Worm (Caenorhabditis elegans) whole organism, late embryonic: Measurements from ENCODE around the gene kin-33.
"Not testable (repeated sequence)": the region's sequence is repeated elsewhere in the genome, so short reads cannot be mapped to it uniquely, and the experiment has no call there.

Experiments used
- C08G9.2 ChIP-seq: sonication (generic microtip); optimal IDR thresholded peaks from 2 replicates; lab custom pipeline; 2016; ENCODE audit warnings: mild to moderate bottlenecking, missing genetic modification characterization, moderate library complexity, missing compliant biosample characterization
- C38D4.7 ChIP-seq: fragments of 200-800 bp; sonication (Bioruptor generic); optimal IDR thresholded peaks from 2 replicates; lab custom pipeline; 2018; ENCODE audit warnings: mild to moderate bottlenecking, missing genetic modification characterization, moderate library complexity, missing compliant biosample characterization
- K02D7.2 ChIP-seq: sonication (generic microtip); optimal IDR thresholded peaks from 2 replicates; lab custom pipeline; 2017; ENCODE audit warnings: mild to moderate bottlenecking, missing genetic modification characterization, missing compliant biosample characterization
- Y22D7AL.16 ChIP-seq: sonication (generic microtip); optimal IDR thresholded peaks from 2 replicates; lab custom pipeline; 2016; ENCODE audit warnings: missing genetic modification characterization, missing compliant biosample characterization
- ahr-1 ChIP-seq: sonication (generic microtip); optimal IDR thresholded peaks from 2 replicates; lab custom pipeline; 2016; ENCODE audit warnings: missing genetic modification characterization, missing compliant biosample characterization
- ceh-18 ChIP-seq: sonication (generic microtip); optimal IDR thresholded peaks from 2 replicates; lab custom pipeline; 2016; ENCODE audit warnings: missing genetic modification characterization, missing compliant biosample characterization
- ceh-2 ChIP-seq: sonication (generic microtip); optimal IDR thresholded peaks from 2 replicates; lab custom pipeline; 2016; ENCODE audit warnings: missing genotype, missing genetic modification characterization, missing compliant biosample characterization
- ceh-24 ChIP-seq: sonication (generic microtip); optimal IDR thresholded peaks from 2 replicates; lab custom pipeline; 2016; ENCODE audit warnings: mild to moderate bottlenecking, missing genetic modification characterization, missing compliant biosample characterization
- ceh-48 ChIP-seq: sonication (generic microtip); optimal IDR thresholded peaks from 2 replicates; lab custom pipeline; 2016; ENCODE audit warnings: missing genetic modification characterization, inconsistent platforms, missing compliant biosample characterization
- ceh-6 ChIP-seq: fragments of 200-800 bp; sonication (Bioruptor generic); optimal IDR thresholded peaks from 2 replicates; lab custom pipeline; 2018; ENCODE audit warnings: mild to moderate bottlenecking, missing genetic modification characterization, missing compliant biosample characterization
- ceh-9 ChIP-seq: sonication (generic microtip); optimal IDR thresholded peaks from 2 replicates; lab custom pipeline; 2016; ENCODE audit warnings: mild to moderate bottlenecking, missing genetic modification characterization, inconsistent platforms, missing compliant biosample characterization
- dve-1 ChIP-seq: sonication (generic microtip); optimal IDR thresholded peaks from 2 replicates; lab custom pipeline; 2017; ENCODE audit warnings: antibody characterized with exemption, mild to moderate bottlenecking, missing genetic modification characterization, missing compliant biosample characterization
- elt-2 ChIP-seq: sonication (generic microtip); optimal IDR thresholded peaks from 2 replicates; lab custom pipeline; 2016; ENCODE audit warnings: missing genetic modification reagents, missing genetic modification characterization, missing compliant biosample characterization
- elt-4 ChIP-seq: sonication (generic microtip); optimal IDR thresholded peaks from 2 replicates; lab custom pipeline; 2016; ENCODE audit warnings: missing genetic modification characterization, missing compliant biosample characterization
- ets-4 ChIP-seq: sonication (generic microtip); optimal IDR thresholded peaks from 2 replicates; lab custom pipeline; 2016; ENCODE audit warnings: missing genetic modification characterization, missing compliant biosample characterization
- fkh-10 ChIP-seq: fragments of 150-350 bp; optimal IDR thresholded peaks from 2 replicates; lab custom pipeline; 2014; ENCODE audit warnings: missing biosample characterization, missing genetic modification reagents, missing genetic modification characterization
- gmeb-2 ChIP-seq: sonication (generic microtip); optimal IDR thresholded peaks from 2 replicates; lab custom pipeline; 2016; ENCODE audit warnings: missing genetic modification characterization, inconsistent platforms, missing compliant biosample characterization
- hlh-15 ChIP-seq: sonication (generic microtip); optimal IDR thresholded peaks from 2 replicates; lab custom pipeline; 2016; ENCODE audit warnings: missing genetic modification characterization, missing compliant biosample characterization
- hlh-8 ChIP-seq: sonication (generic microtip); optimal IDR thresholded peaks from 2 replicates; lab custom pipeline; 2016; ENCODE audit warnings: missing genotype, missing genetic modification characterization, missing compliant biosample characterization
- lim-6 ChIP-seq: sonication (generic microtip); optimal IDR thresholded peaks from 2 replicates; lab custom pipeline; 2016; ENCODE audit warnings: missing genetic modification characterization, missing compliant biosample characterization
- madf-2 ChIP-seq: sonication (generic microtip); optimal IDR thresholded peaks from 2 replicates; lab custom pipeline; 2017; ENCODE audit warnings: missing genetic modification characterization, missing compliant biosample characterization
- nhr-11 ChIP-seq: fragments of 150-350 bp; optimal IDR thresholded peaks from 2 replicates; lab custom pipeline; 2014; ENCODE audit warnings: missing biosample characterization, missing genetic modification characterization
- nhr-232 ChIP-seq: sonication (generic microtip); optimal IDR thresholded peaks from 2 replicates; lab custom pipeline; 2016; ENCODE audit warnings: missing genetic modification characterization, missing compliant biosample characterization
- npax-4 ChIP-seq: sonication (generic microtip); optimal IDR thresholded peaks from 2 replicates; lab custom pipeline; 2016; ENCODE audit warnings: missing genetic modification characterization, missing compliant biosample characterization
- odd-2 ChIP-seq: sonication (generic microtip); optimal IDR thresholded peaks from 2 replicates; lab custom pipeline; 2017; ENCODE audit warnings: antibody characterized with exemption, mild to moderate bottlenecking, missing genetic modification characterization, missing compliant biosample characterization
- pat-9 ChIP-seq: fragments of 200-800 bp; sonication (Bioruptor generic); optimal IDR thresholded peaks from 2 replicates; lab custom pipeline; 2018; ENCODE audit warnings: mild to moderate bottlenecking, missing genetic modification characterization, moderate library complexity, missing compliant biosample characterization
- pha-2 ChIP-seq: sonication (generic microtip); optimal IDR thresholded peaks from 2 replicates; lab custom pipeline; 2017; ENCODE audit warnings: mild to moderate bottlenecking, missing genetic modification characterization, missing compliant biosample characterization
- rnt-1 ChIP-seq: sonication (generic microtip); optimal IDR thresholded peaks from 2 replicates; lab custom pipeline; 2016; ENCODE audit warnings: missing genetic modification characterization, missing compliant biosample characterization
- ttx-3 ChIP-seq: sonication (generic microtip); optimal IDR thresholded peaks from 2 replicates; lab custom pipeline; 2016; ENCODE audit warnings: missing genetic modification reagents, missing genetic modification characterization, missing compliant biosample characterization
- unc-3 ChIP-seq, 2 experiments: fragments of 200-800 bp in 1 of 2; sonication (Bioruptor generic) in 1 of 2; sonication (generic microtip) in 1 of 2; conservative IDR thresholded peaks in 1 of 2; optimal IDR thresholded peaks in 1 of 2; 2 replicates each; pipeline versions ENCODE4 v1.3.6 to Lab custom; 2016 to 2022; ENCODE audit warnings: missing compliant biosample characterization in 2 of 2, missing genetic modification characterization in 2 of 2, missing genetic modification reagents in 1 of 2
- unc-55 ChIP-seq: sonication (generic microtip); optimal IDR thresholded peaks from 2 replicates; lab custom pipeline; 2017; ENCODE audit warnings: missing biosample characterization, missing genetic modification reagents, missing genetic modification characterization
- unc-86 ChIP-seq: sonication (generic microtip); optimal IDR thresholded peaks from 2 replicates; lab custom pipeline; 2016; ENCODE audit warnings: missing genetic modification characterization, missing compliant biosample characterization
- zip-5 ChIP-seq: sonication (generic microtip); optimal IDR thresholded peaks from 2 replicates; lab custom pipeline; 2016; ENCODE audit warnings: missing genetic modification characterization, missing compliant biosample characterization
- ztf-16 ChIP-seq: sonication (generic microtip); optimal IDR thresholded peaks from 2 replicates; lab custom pipeline; 2017; ENCODE audit warnings: missing genetic modification characterization, missing compliant biosample characterization

kin-33 gene

DNA sequence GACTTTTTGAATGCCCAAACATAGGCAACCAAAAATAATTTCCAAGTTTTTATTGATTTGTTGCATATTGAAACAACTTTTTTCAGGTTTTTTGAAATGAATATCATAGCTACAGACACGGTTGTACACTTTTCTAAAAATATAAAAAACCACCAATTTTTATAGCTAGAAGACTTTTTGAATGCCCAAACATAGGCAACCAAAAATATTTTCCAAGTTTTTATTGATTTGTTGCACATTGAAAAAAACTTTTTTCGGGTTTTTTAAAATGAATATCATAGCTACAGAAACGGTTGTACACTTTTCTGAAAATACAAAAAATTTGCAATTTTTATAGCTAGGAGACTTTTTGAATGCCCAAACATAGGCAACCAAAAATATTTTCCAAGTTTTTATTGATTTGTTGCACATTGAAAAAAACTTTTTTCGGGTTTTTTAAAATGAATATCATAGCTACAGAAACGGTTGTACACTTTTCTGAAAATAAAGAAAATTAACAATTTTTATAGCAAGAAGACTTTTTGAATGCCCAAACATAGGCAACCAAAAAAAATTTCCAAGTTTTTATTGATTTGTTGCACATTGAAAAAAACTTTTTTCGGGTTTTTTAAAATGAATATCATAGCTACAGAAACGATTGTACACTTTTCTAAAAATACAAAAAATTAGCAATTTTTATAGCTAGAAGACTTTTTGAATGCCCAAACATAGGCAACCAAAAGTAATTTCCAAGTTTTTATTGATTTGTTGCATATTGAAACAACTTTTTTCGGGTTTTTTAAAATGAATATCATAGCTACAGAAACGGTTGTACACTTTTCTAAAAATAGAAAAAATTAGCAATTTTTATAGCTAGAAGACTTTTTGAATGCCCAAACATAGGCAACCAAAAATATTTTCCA is 30.8 kb upstream of the kin-33 start:
- TF ChIP-seq ceh-24 (tag; lab: Kevin White, UChicago) (peak; percentile 90), elt-2 (tag; lab: Kevin White, UChicago) (peak; percentile 31), hlh-15 (peak; percentile 75), ceh-48 (tag; lab: Kevin White, UChicago) (peak; percentile 92), pat-9 (tag; lab: Kevin White, UChicago) (peak; percentile 69), gmeb-2 (tag; lab: Kevin White, UChicago) (peak; percentile 85), npax-4 (tag; lab: Kevin White, UChicago) (peak; percentile 93), K02D7.2 (tag; lab: Kevin White, UChicago) (peak; percentile 97), zip-5 (peak; percentile 69), nhr-11 (peak; percentile 59), ttx-3 (tag; lab: Kevin White, UChicago) (peak; percentile 67), unc-3 (tag; optimal IDR thresholded peaks at IDR 0.05; lab: Kevin White, UChicago) (peak; percentile 93), ztf-16 (tag; lab: Kevin White, UChicago) (peak; percentile 77), unc-86 (peak; percentile 72)
- not testable (repeated sequence) for TF ChIP-seq unc-3 (GFP tag; conservative IDR thresholded peaks at IDR 0.05; lab: Robert Waterston, UW)

DNA sequence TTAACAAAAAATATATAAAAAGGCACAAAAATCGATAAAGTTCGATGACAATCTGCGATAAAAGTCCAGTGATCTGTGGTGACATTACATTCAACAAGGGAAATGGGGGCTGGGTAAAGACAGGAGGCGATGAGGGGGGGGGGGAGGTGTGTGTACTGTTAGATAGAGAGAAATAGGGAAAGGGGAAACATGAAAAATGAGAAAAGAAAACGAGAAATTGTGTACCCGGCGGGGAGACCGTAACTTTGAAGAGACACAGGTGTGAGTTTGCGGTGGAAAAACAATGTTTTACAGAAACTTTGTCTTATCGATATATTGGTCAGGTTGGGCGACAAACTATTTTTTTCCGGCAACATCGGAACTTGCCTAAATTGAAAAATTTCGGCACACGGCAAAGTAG is 25.9 kb upstream of the kin-33 start:
- TF ChIP-seq ceh-2 (no peak), ceh-9 (no peak), ztf-16 (tag; lab: Kevin White, UChicago) (no peak), hlh-8 (no peak), pha-2 (tag; lab: Kevin White, UChicago) (no peak), ceh-6 (GFP tag; lab: Kevin White, UChicago) (no peak), nhr-232 (tag; lab: Kevin White, UChicago) (no peak), elt-2 (tag; lab: Kevin White, UChicago) (no peak), rnt-1 (tag; lab: Kevin White, UChicago) (no peak), unc-55 (GFP tag; lab: Kevin White, UChicago) (no peak)

DNA sequence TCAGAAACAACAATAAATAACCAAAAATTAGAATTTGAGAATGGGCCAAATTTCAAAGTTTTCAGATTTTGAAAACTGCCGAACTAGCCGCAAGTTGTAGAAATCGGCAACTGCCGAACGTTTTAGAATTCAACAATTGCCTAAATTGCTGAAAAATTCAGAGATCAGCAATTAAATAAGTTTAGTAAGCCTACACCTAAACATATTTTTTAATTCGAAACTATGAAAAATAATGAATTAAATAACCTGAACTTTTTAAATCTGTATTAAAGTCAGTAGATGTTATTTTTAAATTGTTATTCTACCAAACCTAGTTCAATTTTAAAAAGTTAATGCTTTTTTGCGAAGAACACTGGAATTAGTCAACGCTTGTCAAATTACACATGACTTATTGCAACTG is 24.3 kb upstream of the kin-33 start, which contains the start of gene nhr-204:
nhr-204 (minus strand) TSS at position 101 of the 400 bp plus-strand sequence.
- TF ChIP-seq C08G9.2 (no peak), C38D4.7 (GFP tag; lab: Kevin White, UChicago) (no peak), ztf-16 (tag; lab: Kevin White, UChicago) (no peak)

DNA sequence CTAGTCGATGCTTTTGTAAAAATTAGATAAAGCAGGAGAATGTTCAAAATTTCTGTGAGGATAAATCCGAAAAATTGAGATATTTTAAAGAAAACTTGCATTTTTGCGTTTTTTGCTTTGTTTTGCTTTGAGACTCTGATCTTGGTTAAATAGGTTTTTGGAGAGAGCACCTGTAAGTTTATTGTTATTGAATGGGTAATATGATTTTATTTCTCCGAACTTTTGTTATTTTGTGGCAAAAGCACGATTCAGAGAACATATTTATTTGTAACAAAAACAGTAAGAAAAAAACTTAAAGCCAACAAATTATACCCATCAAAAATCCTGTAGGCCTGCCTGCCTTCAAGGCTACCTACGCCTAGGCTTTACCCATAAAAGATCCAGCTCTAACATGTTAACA is 20.1 kb upstream of the kin-33 start, which contains the start of gene str-121:
str-121 (minus strand) TSS at position 101 of the 400 bp plus-strand sequence.
- no peak for TF ChIP-seq ceh-18 (tag; lab: Kevin White, UChicago)
- TF ChIP-seq ceh-24 (tag; lab: Kevin White, UChicago) = no peak
- TF ChIP-seq lim-6 (tag; lab: Kevin White, UChicago) = no peak
- no peak for TF ChIP-seq unc-55 (GFP tag; lab: Kevin White, UChicago)
- no peak for TF ChIP-seq npax-4 (tag; lab: Kevin White, UChicago)
- TF ChIP-seq Y22D7AL.16 (tag; lab: Kevin White, UChicago) = no peak
- TF ChIP-seq dve-1 = no peak
- TF ChIP-seq odd-2 (tag; lab: Kevin White, UChicago) = no peak
- TF ChIP-seq rnt-1 (tag; lab: Kevin White, UChicago) = no peak
- TF ChIP-seq madf-2 (tag; lab: Kevin White, UChicago) = no peak
- TF ChIP-seq ets-4 = no peak
- no peak for TF ChIP-seq ahr-1 (tag; lab: Kevin White, UChicago)
- no peak for TF ChIP-seq unc-3 (GFP tag; conservative IDR thresholded peaks at IDR 0.05; lab: Robert Waterston, UW)
- no peak for TF ChIP-seq unc-3 (tag; optimal IDR thresholded peaks at IDR 0.05; lab: Kevin White, UChicago)
- TF ChIP-seq elt-4 (tag; lab: Kevin White, UChicago) = no peak
- no peak for TF ChIP-seq fkh-10 (GFP tag; lab: Kevin White, UChicago)
- no peak for TF ChIP-seq ceh-2
- no peak for TF ChIP-seq K02D7.2 (tag; lab: Kevin White, UChicago)
- no peak for TF ChIP-seq elt-2 (tag; lab: Kevin White, UChicago)
